Fruit fly (Drosophila melanogaster): ENCODE measurements around the gene CG12177.

dm6 chrX:13677970-13678490, 2.3 kb downstream of the CG12177 start:
- TF ChIP-seq Sin3A (optimal IDR thresholded peaks at IDR 0.05) = no peak
- TF ChIP-seq Myc (optimal IDR thresholded peaks at IDR 0.05) = no peak
- no peak for TF ChIP-seq h (optimal IDR thresholded peaks at IDR 0.05)
- TF ChIP-seq psq (optimal IDR thresholded peaks at IDR 0.05) = no peak
